Worm (Caenorhabditis elegans): ENCODE measurements around the gene alg-2.

- TF ChIP-seq pha-4 (tag; optimal IDR thresholded peaks at IDR 0.05) (no peak), snpc-4 (tag; optimal IDR thresholded peaks at IDR 0.05) (no peak)
Measured at ce11 chrII:915206-915605, 42.2 kb downstream of the alg-2 start.

All from whole organism, mixed stage, embryonic.